Worm (Caenorhabditis elegans): ENCODE data around the gene fcho-1.

DNA sequence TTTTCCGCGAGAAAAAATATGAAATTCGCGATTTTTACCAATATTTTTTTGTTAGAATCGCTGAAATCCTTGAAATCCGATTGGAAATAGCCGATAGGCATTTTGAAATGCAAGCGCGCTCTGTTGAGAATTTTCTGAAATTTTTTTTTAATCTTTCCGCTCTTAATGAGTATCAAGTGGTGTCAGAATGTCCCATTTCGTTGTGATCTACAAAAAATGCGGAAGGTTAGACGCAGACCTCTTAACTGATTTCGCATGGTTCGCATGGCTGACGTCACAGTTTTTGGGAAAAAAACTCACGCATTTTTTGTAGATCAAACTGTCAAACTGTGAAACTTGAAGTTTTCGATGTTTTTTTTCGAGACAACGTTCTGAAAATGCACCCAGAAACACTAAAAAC is 38.5 kb upstream of the fcho-1 start, which contains the start of gene srw-66:
- TF ChIP-seq elt-1 (tag; optimal IDR thresholded peaks at IDR 0.05; ENCODE audit: borderline replicate concordance, insufficient read depth), result no peak
- TF ChIP-seq nhr-28 (tag; optimal IDR thresholded peaks at IDR 0.05), result no peak
- no peak for TF ChIP-seq lin-13 (tag; optimal IDR thresholded peaks at IDR 0.05)
- TF ChIP-seq nhr-76 (tag; optimal IDR thresholded peaks at IDR 0.05), result no peak
- no peak for TF ChIP-seq ham-2 (GFP tag; optimal IDR thresholded peaks at IDR 0.05)
- no peak for TF ChIP-seq pha-4 (tag; optimal IDR thresholded peaks at IDR 0.05)
- TF ChIP-seq lin-32 (GFP tag; optimal IDR thresholded peaks at IDR 0.05), result no peak
- no peak for TF ChIP-seq nhr-12 (tag; optimal IDR thresholded peaks at IDR 0.05)
- no peak for TF ChIP-seq ztf-11 (tag; optimal IDR thresholded peaks at IDR 0.05)
